Fruit fly (Drosophila melanogaster): ENCODE measurements around the gene CG10588.

Gene CG10588

dm6 chr3L:20956650-20957049 lies at the start of gene CG10588, which contains the start of gene Sems:
CG10588 (plus strand) TSS chr3L:20956934.
Sems (minus strand) TSS chr3L:20956750.
- TF ChIP-seq psq (optimal IDR thresholded peaks at IDR 0.05): no peak
- TF ChIP-seq EcR (GFP tag; optimal IDR thresholded peaks at IDR 0.05): no peak
- TF ChIP-seq CG8478 (optimal IDR thresholded peaks at IDR 0.05): no peak
- TF ChIP-seq Dll (optimal IDR thresholded peaks at IDR 0.05): no peak
- TF ChIP-seq usp (GFP tag; optimal IDR thresholded peaks at IDR 0.05): no peak
- no peak for TF ChIP-seq pan (optimal IDR thresholded peaks at IDR 0.05)

DNA sequence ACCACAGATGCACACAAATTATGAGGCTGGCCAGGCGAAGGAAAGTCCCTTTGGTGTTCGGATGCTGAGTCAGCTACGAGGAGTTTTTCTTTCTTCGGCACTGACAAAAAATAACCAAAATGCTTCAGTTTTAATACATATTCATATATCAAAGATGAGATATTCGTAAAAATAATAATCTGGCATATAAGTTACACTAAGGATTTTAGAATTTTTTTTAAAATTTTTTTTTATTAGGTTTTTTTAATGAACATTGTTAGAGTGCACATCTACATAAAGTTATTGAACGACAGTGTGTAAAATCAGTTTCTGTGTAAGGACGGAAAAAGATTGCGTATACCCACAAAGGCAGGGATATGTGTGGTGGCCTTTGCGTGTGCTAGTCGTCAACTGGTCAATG lies 49.8 kb upstream of the CG10588 start:
- no peak for TF ChIP-seq CG8478 (optimal IDR thresholded peaks at IDR 0.05)
- TF ChIP-seq Dll (optimal IDR thresholded peaks at IDR 0.05): no peak
- no peak for TF ChIP-seq psq (optimal IDR thresholded peaks at IDR 0.05)
- TF ChIP-seq pan (optimal IDR thresholded peaks at IDR 0.05): no peak
- TF ChIP-seq EcR (GFP tag; optimal IDR thresholded peaks at IDR 0.05): no peak
- no peak for TF ChIP-seq usp (GFP tag; optimal IDR thresholded peaks at IDR 0.05)

dm6 chr3L:20914375-20914774 lies 42.4 kb upstream of the CG10588 start:
- TF ChIP-seq pan (optimal IDR thresholded peaks at IDR 0.05): no peak
- TF ChIP-seq CG8478 (optimal IDR thresholded peaks at IDR 0.05): no peak
- TF ChIP-seq usp (GFP tag; optimal IDR thresholded peaks at IDR 0.05): no peak
- TF ChIP-seq psq (optimal IDR thresholded peaks at IDR 0.05): no peak
- TF ChIP-seq Dll (optimal IDR thresholded peaks at IDR 0.05): no peak
- no peak for TF ChIP-seq EcR (GFP tag; optimal IDR thresholded peaks at IDR 0.05)

DNA sequence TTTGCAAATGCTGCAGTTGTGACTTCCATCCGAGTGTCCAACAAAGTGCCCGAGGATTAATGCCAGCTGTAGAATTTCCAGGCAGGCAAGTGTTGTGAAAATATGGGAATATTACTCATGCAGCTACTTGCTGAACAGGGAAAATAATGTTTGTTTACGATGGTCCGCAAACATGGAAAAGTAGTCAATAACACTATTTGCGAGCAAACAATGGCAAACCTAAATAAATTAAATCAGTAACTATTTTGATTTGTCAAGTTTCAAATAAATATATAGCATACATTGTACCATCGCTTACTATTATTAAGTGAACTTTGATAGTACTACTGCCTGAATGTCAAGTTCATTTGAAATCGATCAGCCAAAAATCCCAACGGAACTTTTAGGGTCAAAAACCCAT lies 41.6 kb upstream of the CG10588 start:
- TF ChIP-seq Dll (optimal IDR thresholded peaks at IDR 0.05) (no peak), psq (optimal IDR thresholded peaks at IDR 0.05) (no peak), usp (GFP tag; optimal IDR thresholded peaks at IDR 0.05) (no peak), pan (optimal IDR thresholded peaks at IDR 0.05) (no peak), EcR (GFP tag; optimal IDR thresholded peaks at IDR 0.05) (no peak), CG8478 (optimal IDR thresholded peaks at IDR 0.05) (no peak)

- no peak for TF ChIP-seq pan (optimal IDR thresholded peaks at IDR 0.05)
- no peak for TF ChIP-seq usp (GFP tag; optimal IDR thresholded peaks at IDR 0.05)
- TF ChIP-seq EcR (GFP tag; optimal IDR thresholded peaks at IDR 0.05): no peak
- TF ChIP-seq Dll (optimal IDR thresholded peaks at IDR 0.05): no peak
- no peak for TF ChIP-seq psq (optimal IDR thresholded peaks at IDR 0.05)
- TF ChIP-seq CG8478 (optimal IDR thresholded peaks at IDR 0.05): no peak
Observed at dm6 chr3L:20917025-20917691, 39.6 kb upstream of the CG10588 start.

- TF ChIP-seq CG8478 (optimal IDR thresholded peaks at IDR 0.05): no peak
- TF ChIP-seq Dll (optimal IDR thresholded peaks at IDR 0.05): no peak
- no peak for TF ChIP-seq psq (optimal IDR thresholded peaks at IDR 0.05)
- no peak for TF ChIP-seq usp (GFP tag; optimal IDR thresholded peaks at IDR 0.05)
Observed at dm6 chr3L:20918945-20919344, 37.8 kb upstream of the CG10588 start.

dm6 chr3L:20920495-20920894 lies 36.2 kb upstream of the CG10588 start:
- TF ChIP-seq pan (optimal IDR thresholded peaks at IDR 0.05) (no peak), psq (optimal IDR thresholded peaks at IDR 0.05) (no peak), usp (GFP tag; optimal IDR thresholded peaks at IDR 0.05) (no peak), Dll (optimal IDR thresholded peaks at IDR 0.05) (no peak), CG8478 (optimal IDR thresholded peaks at IDR 0.05) (no peak), EcR (GFP tag; optimal IDR thresholded peaks at IDR 0.05) (no peak)

- TF ChIP-seq usp (GFP tag; optimal IDR thresholded peaks at IDR 0.05) (no peak), pan (optimal IDR thresholded peaks at IDR 0.05) (no peak), psq (optimal IDR thresholded peaks at IDR 0.05) (no peak), CG8478 (optimal IDR thresholded peaks at IDR 0.05) (no peak), Dll (optimal IDR thresholded peaks at IDR 0.05) (no peak), EcR (GFP tag; optimal IDR thresholded peaks at IDR 0.05) (no peak)
Observed at dm6 chr3L:20921859-20922258, 34.9 kb upstream of the CG10588 start.

DNA sequence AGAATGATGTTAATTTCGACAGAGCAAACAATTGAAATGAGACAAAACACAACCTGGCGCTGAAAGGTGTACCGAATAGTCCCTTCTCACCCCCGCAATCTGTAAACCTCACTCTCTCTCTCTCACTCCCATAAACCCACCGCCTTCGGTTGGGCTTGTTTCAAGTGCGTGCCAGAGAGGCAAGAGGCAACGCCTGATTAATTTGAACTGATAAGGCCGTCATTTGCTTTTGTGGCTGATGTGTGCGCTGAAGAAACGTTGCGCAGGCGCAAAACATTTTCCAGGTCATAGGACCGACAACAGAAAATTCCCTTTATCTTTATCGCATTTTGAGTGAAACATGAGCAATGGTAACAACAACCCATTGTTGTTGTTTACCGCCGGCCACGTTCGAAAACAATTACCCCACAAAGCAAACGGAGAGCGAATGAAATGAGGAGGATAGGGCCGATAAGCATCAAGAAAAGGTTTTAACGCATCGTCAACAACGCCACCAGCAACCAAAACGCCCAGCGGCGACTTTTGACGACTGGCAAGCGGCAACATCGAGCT lies 34.4 kb upstream of the CG10588 start:
- no peak for TF ChIP-seq CG8478 (optimal IDR thresholded peaks at IDR 0.05)
- TF ChIP-seq Dll (optimal IDR thresholded peaks at IDR 0.05): no peak
- TF ChIP-seq usp (GFP tag; optimal IDR thresholded peaks at IDR 0.05): no peak
- no peak for TF ChIP-seq pan (optimal IDR thresholded peaks at IDR 0.05)
- no peak for TF ChIP-seq EcR (GFP tag; optimal IDR thresholded peaks at IDR 0.05)
- no peak for TF ChIP-seq psq (optimal IDR thresholded peaks at IDR 0.05)

dm6 chr3L:20923030-20923591 lies 33.6 kb upstream of the CG10588 start:
- TF ChIP-seq CG8478 (optimal IDR thresholded peaks at IDR 0.05) (no peak), psq (optimal IDR thresholded peaks at IDR 0.05) (no peak), pan (optimal IDR thresholded peaks at IDR 0.05) (no peak), EcR (GFP tag; optimal IDR thresholded peaks at IDR 0.05) (no peak), usp (GFP tag; optimal IDR thresholded peaks at IDR 0.05) (no peak), Dll (optimal IDR thresholded peaks at IDR 0.05) (no peak)

DNA sequence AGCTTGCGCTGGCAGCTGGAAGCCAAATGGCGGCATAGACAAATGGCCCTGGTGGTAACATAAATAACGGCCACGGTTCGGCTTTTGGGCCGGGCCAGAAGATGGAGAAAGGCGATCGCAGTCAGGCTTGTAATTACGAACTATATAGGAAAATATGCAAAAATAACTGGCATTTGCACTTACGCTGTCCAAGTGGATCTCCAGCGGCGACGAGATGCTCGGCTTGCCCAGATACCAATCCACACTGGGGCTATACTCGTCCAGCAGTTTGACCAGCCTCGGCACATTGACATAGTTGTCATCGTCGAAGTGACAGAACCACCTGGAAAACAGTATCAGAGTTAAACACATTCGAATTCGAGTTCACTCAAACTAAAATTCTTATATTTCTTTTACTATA lies 29.2 kb upstream of the CG10588 start, which contains the start of gene CG10589:
CG10589 (plus strand) TSS at position 301 of the 400 bp plus-strand sequence.
- TF ChIP-seq EcR (GFP tag; optimal IDR thresholded peaks at IDR 0.05) (no peak), pan (optimal IDR thresholded peaks at IDR 0.05) (no peak), psq (optimal IDR thresholded peaks at IDR 0.05) (no peak), usp (GFP tag; optimal IDR thresholded peaks at IDR 0.05) (no peak), CG8478 (optimal IDR thresholded peaks at IDR 0.05) (no peak), Dll (optimal IDR thresholded peaks at IDR 0.05) (no peak)

DNA sequence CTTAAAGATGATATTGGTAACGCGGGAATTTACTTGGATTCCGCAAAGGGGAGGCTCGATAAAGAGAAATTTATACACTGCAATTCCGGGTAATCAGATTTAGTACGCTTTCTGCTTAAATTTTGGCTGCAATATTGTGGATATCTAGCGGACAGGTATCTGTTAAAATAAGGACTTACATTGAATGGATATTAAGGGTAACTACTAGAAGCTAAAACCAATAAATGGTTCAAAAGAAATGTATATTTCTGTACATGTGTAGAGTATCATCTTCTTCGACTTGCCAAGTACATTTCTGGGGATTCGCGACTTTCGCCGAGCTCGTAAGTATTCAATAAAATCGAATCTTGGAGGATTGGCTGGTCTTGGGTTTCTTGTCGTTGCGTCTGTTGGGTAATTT lies 27.3 kb upstream of the CG10588 start:
- TF ChIP-seq pan (optimal IDR thresholded peaks at IDR 0.05): no peak
